Worm (Caenorhabditis elegans) whole organism, L4 larva: ENCODE measurements around the gene gmn-1.

Source experiments
- ceh-82 ChIP-seq: sonication (generic microtip); optimal IDR thresholded peaks from 2 replicates; lab custom pipeline; 2017; ENCODE audit warnings: missing biosample characterization, missing genetic modification characterization
- hlh-30 ChIP-seq: sonication (generic microtip); optimal IDR thresholded peaks from 2 replicates; lab custom pipeline; 2017; ENCODE audit warnings: antibody characterized with exemption, mild to moderate bottlenecking, missing genetic modification characterization, missing compliant biosample characterization; ENCODE audit not compliant: insufficient read depth
- lin-39 ChIP-seq: fragments of 150-350 bp; optimal IDR thresholded peaks from 2 replicates; lab custom pipeline; 2014; ENCODE audit warnings: missing biosample characterization, missing genetic modification reagents, missing genetic modification characterization
- mdl-1 ChIP-seq, 2 experiments: fragments of 150-350 bp in 1 of 2; sonication (generic microtip) in 1 of 2; optimal IDR thresholded peaks; 2 replicates each; lab custom pipeline; 2014 to 2017; ENCODE audit warnings: missing biosample characterization in 2 of 2, missing genetic modification characterization in 2 of 2
- nhr-11 ChIP-seq: fragments of 150-350 bp; optimal IDR thresholded peaks from 2 replicates; lab custom pipeline; 2014; ENCODE audit warnings: missing biosample characterization, missing genetic modification characterization
- nhr-111 ChIP-seq: fragments of 200-800 bp; sonication (Bioruptor generic); optimal IDR thresholded peaks from 2 replicates; lab custom pipeline; 2018; ENCODE audit warnings: mild to moderate bottlenecking, missing genetic modification characterization, missing compliant biosample characterization
- nhr-42 ChIP-seq: fragments of 200-800 bp; sonication (Bioruptor generic); IDR thresholded peaks from 2 replicates; pipeline ENCODE4 v1.3.6; 2022; ENCODE audit warnings: missing genetic modification characterization, missing compliant biosample characterization
- snpc-4 ChIP-seq: fragments of 150-350 bp; optimal IDR thresholded peaks from 2 replicates; lab custom pipeline; 2014; ENCODE audit warnings: missing biosample characterization, missing genetic modification characterization

ce11 chrIII:12226089-12226682 is 1.1 kb upstream of the gmn-1 start, which contains the start of the genes Y75B8A.18 and Y75B8A.19:
- TF ChIP-seq nhr-11 (tag; lab: Kevin White, UChicago) (no peak), nhr-111 (GFP tag; lab: Kevin White, UChicago) (no peak), mdl-1 (tag; optimal IDR thresholded peaks at IDR 0.05; lab: Kevin White, UChicago) (no peak), ceh-82 (no peak), snpc-4 (tag; lab: Kevin White, UChicago) (no peak), nhr-42 (GFP tag; lab: Robert Waterston, UW) (no peak), lin-39 (tag; lab: Kevin White, UChicago) (no peak), hlh-30 (tag; lab: Kevin White, UChicago) (peak; percentile 48)
